Fruit fly (Drosophila melanogaster): ENCODE data around the gene CG12945.
A peak's percentile ranks its signal among the peaks of the same experiment; 100 is the strongest.

CG12945 gene

DNA sequence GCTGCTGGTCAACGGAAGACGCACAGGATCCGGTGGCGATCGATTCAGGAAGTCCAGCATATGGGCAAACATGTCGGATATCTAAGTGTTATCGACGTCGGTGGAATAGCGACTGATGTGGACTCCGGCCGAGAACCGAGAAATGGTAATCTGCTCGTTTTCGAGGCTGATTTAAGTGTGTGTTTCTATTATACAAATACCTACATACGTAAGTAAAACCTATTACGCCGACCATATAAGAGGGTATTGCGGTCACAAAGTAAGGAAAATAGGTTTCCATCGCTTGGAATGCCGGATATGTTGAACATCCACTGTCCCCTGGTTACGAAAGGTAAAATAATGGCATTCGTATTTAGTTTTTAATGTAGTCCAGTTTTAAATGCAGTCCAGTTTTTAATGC lies 27.3 kb upstream of the CG12945 start, which contains the start of gene CG9459:
CG9459 (minus strand) TSS at position 101 of the 400 bp plus-strand sequence.
- no peak for TF ChIP-seq CG32264 (GFP tag; optimal IDR thresholded peaks at IDR 0.05)

DNA sequence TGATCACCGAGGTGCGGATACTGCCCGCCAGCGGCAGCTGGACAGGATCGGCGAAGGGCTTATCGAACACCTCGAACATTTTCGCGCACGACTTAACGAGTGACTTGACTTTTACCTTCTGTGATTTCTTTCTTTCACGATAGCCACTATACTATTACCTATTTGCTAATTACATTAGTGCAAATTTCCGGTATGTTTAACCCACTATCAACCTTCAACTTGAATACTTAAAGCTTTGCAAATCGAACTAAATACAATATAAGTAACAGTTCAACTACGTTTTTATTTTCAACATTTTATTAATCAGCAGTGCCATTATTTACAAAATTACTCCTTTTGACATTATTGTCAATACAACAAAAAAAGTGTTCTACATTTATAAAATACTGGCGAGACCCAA lies 25.9 kb upstream of the CG12945 start, which contains the start of gene CG16904:
CG16904 (minus strand) TSS at position 101 of the 400 bp plus-strand sequence.
- TF ChIP-seq rgr (GFP tag; optimal IDR thresholded peaks at IDR 0.05) (no peak), usp (GFP tag; optimal IDR thresholded peaks at IDR 0.05) (no peak), Myc (optimal IDR thresholded peaks at IDR 0.05) (no peak), br (GFP tag; optimal IDR thresholded peaks at IDR 0.05) (no peak), sage (GFP tag; optimal IDR thresholded peaks at IDR 0.05) (no peak), OdsH (GFP tag; optimal IDR thresholded peaks at IDR 0.05) (no peak), GATAd (GFP tag; optimal IDR thresholded peaks at IDR 0.05) (no peak), woc (GFP tag; optimal IDR thresholded peaks at IDR 0.05) (no peak), psq (GFP tag; optimal IDR thresholded peaks at IDR 0.05) (no peak)

DNA sequence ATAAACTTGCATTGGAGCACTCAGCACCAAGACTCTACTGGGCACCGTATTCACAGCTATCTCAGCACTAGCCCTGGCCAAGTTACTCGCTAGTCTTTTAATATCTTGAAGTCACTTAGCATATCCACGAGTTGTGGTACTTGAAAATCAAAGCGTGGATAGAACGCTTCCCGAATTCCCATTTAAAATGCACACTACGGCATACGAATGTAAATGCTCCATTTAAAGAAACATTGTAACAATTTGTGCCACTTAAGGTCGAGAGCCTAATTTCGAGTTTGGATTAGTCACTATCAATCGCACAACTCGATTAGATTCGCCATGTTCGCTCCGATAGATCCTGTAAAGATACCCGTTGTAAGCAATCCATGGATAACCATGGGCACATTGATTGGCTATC lies 22.8 kb upstream of the CG12945 start, which contains the start of gene eloF:
eloF (plus strand) TSS at position 301 of the 400 bp plus-strand sequence.
- TF ChIP-seq OdsH (GFP tag; optimal IDR thresholded peaks at IDR 0.05) (no peak), br (GFP tag; optimal IDR thresholded peaks at IDR 0.05) (no peak), N (GFP tag; optimal IDR thresholded peaks at IDR 0.05) (no peak)

DNA sequence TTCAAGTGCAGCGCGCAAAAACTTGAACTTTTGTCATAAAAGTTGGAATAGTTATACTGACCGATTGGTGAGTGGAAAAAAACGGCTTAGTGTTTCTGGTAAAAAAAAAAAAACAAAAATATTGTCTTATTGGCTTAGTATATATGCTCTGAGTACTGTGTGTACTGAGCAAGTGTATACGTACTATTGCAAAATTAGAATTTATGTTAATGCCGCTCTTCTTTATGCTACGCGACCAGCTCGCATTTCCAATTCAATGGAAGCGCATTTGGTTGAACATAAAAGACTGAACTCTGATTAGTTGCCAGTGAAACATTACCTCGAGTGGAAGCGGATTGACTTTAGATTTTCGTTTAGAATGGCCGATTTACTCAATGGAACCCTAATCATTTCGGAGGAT lies 21.4 kb upstream of the CG12945 start, which contains the start of gene CG8534:
CG8534 (plus strand) TSS at position 301 of the 400 bp plus-strand sequence.
- TF ChIP-seq Mio (GFP tag; optimal IDR thresholded peaks at IDR 0.05) (no peak), usp (GFP tag; optimal IDR thresholded peaks at IDR 0.05) (no peak), HLH106 (tag; optimal IDR thresholded peaks at IDR 0.05) (no peak), GATAd (GFP tag; optimal IDR thresholded peaks at IDR 0.05) (no peak), tai (GFP tag; optimal IDR thresholded peaks at IDR 0.05) (no peak), OdsH (GFP tag; optimal IDR thresholded peaks at IDR 0.05) (no peak), dsf (GFP tag; optimal IDR thresholded peaks at IDR 0.05; ENCODE audit: borderline replicate concordance) (no peak), foxo (GFP tag; optimal IDR thresholded peaks at IDR 0.05) (no peak), sage (GFP tag; optimal IDR thresholded peaks at IDR 0.05) (no peak), jim (GFP tag; optimal IDR thresholded peaks at IDR 0.05) (no peak), ey (GFP tag; optimal IDR thresholded peaks at IDR 0.05) (no peak), pan (optimal IDR thresholded peaks at IDR 0.05) (no peak), Myc (optimal IDR thresholded peaks at IDR 0.05) (no peak), CG32264 (GFP tag; optimal IDR thresholded peaks at IDR 0.05) (no peak)

DNA sequence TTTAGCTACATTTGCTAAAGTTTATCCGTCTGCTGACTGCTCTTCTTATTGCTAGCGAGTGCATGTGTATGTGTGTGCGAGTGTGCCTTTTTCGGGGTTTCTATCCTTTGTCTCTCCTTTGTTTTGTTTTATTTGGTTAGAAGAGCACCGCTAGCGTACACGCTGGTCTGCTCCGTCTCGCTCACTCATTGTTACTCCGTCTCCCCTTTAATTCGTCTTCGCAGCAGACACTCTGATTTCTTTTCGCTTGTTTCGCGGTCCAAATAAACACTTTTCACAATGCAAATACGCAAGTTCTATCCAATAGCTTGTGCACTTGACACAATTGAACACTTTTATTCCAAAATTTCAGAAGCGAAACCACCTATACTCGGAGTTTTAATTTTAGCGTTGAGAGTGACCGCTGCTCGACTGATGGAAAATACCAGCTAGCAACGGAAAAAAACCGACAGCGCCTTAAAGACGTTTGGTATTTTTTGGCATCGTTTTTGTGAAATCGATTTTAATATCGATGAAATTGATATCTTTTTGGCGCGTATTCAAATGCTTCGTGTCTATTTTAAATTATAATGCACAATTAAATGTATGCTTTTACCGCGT lies 18.0 kb upstream of the CG12945 start, which contains the start of gene FBXO11:
FBXO11 (minus strand) TSS at position 423 of the 600 bp plus-strand sequence.
- TF ChIP-seq usp (GFP tag; optimal IDR thresholded peaks at IDR 0.05) = no peak
- TF ChIP-seq tai (GFP tag; optimal IDR thresholded peaks at IDR 0.05) = no peak
- TF ChIP-seq Hnf4 (GFP tag; optimal IDR thresholded peaks at IDR 0.05) = no peak
- TF ChIP-seq Hr78 (GFP tag; optimal IDR thresholded peaks at IDR 0.05) = no peak
- no peak for TF ChIP-seq Vsx2 (GFP tag; optimal IDR thresholded peaks at IDR 0.05; ENCODE audit: partially characterized antibody)
- peak; percentile 78 for TF ChIP-seq Sp1 (GFP tag; optimal IDR thresholded peaks at IDR 0.05)
- TF ChIP-seq Jra (GFP tag; optimal IDR thresholded peaks at IDR 0.05) = no peak
- no peak for TF ChIP-seq ey (GFP tag; optimal IDR thresholded peaks at IDR 0.05)
- TF ChIP-seq sage (GFP tag; optimal IDR thresholded peaks at IDR 0.05) = peak; percentile 6
- no peak for TF ChIP-seq woc (GFP tag; optimal IDR thresholded peaks at IDR 0.05)
- no peak for TF ChIP-seq N (GFP tag; optimal IDR thresholded peaks at IDR 0.05)
- no peak for TF ChIP-seq CG32264 (GFP tag; optimal IDR thresholded peaks at IDR 0.05)
- TF ChIP-seq Mio (GFP tag; optimal IDR thresholded peaks at IDR 0.05) = no peak
- TF ChIP-seq dsf (GFP tag; optimal IDR thresholded peaks at IDR 0.05; ENCODE audit: borderline replicate concordance) = no peak
- no peak for TF ChIP-seq dl (GFP tag; optimal IDR thresholded peaks at IDR 0.05; ENCODE audit: insufficient read depth in 1 of 2, partially characterized antibody in 2 of 2)
- TF ChIP-seq psq (GFP tag; optimal IDR thresholded peaks at IDR 0.05) = peak; percentile 100
- TF ChIP-seq Dfd (GFP tag; optimal IDR thresholded peaks at IDR 0.05) = no peak
- TF ChIP-seq foxo (GFP tag; optimal IDR thresholded peaks at IDR 0.05) = no peak
- no peak for TF ChIP-seq h (GFP tag; optimal IDR thresholded peaks at IDR 0.05)
- TF ChIP-seq OdsH (GFP tag; optimal IDR thresholded peaks at IDR 0.05) = peak; percentile 12
- no peak for TF ChIP-seq Dif (GFP tag; optimal IDR thresholded peaks at IDR 0.05; ENCODE audit: partially characterized antibody)
- no peak for TF ChIP-seq GATAd (GFP tag; optimal IDR thresholded peaks at IDR 0.05)
- no peak for TF ChIP-seq fru (GFP tag; optimal IDR thresholded peaks at IDR 0.05)
- TF ChIP-seq Hr83 (GFP tag; optimal IDR thresholded peaks at IDR 0.05; ENCODE audit: poor library complexity, severe bottlenecking) = no peak
- TF ChIP-seq pan (optimal IDR thresholded peaks at IDR 0.05) = no peak
- no peak for TF ChIP-seq brk (GFP tag; optimal IDR thresholded peaks at IDR 0.05)
- no peak for TF ChIP-seq lola (GFP tag; optimal IDR thresholded peaks at IDR 0.05)
- peak; percentile 46 for TF ChIP-seq rgr (GFP tag; optimal IDR thresholded peaks at IDR 0.05)
- TF ChIP-seq sv (GFP tag; optimal IDR thresholded peaks at IDR 0.05) = no peak
- no peak for TF ChIP-seq CrebA (GFP tag; optimal IDR thresholded peaks at IDR 0.05; ENCODE audit: borderline replicate concordance)
- peak; percentile 24 for TF ChIP-seq CG9705 (GFP tag; optimal IDR thresholded peaks at IDR 0.05)
- TF ChIP-seq HLH106 (tag; optimal IDR thresholded peaks at IDR 0.05) = peak; percentile 10
- peak; percentile 98 for TF ChIP-seq jim (GFP tag; optimal IDR thresholded peaks at IDR 0.05)
- TF ChIP-seq Abd-B (GFP tag; optimal IDR thresholded peaks at IDR 0.05) = no peak
- no peak for TF ChIP-seq dmrt93B (GFP tag; optimal IDR thresholded peaks at IDR 0.05)
- no peak for TF ChIP-seq br (GFP tag; optimal IDR thresholded peaks at IDR 0.05)
